Worm (Caenorhabditis elegans) whole organism, young adult: ENCODE results near the gene Y75B8A.37.

Source experiments
- C06A6.2 ChIP-seq: fragments of 200-800 bp; sonication (Bioruptor generic); conservative IDR thresholded peaks from 2 replicates; pipeline ENCODE4 v1.3.6; 2022; ENCODE audit warnings: missing genetic modification characterization, missing compliant biosample characterization
- C17E4.6 ChIP-seq: fragments of 200-800 bp; sonication (Bioruptor generic); IDR thresholded peaks from 2 replicates; pipeline ENCODE4 v1.3.6; 2022; ENCODE audit warnings: missing genetic modification reagents, missing genetic modification characterization, missing compliant biosample characterization
- D2030.7 ChIP-seq: fragments of 200-800 bp; sonication (Bioruptor generic); IDR thresholded peaks from 2 replicates; pipeline ENCODE4 v1.3.6; 2022; ENCODE audit warnings: missing genetic modification reagents, missing genetic modification characterization, missing compliant biosample characterization
- F22D6.2 ChIP-seq: sonication (generic microtip); optimal IDR thresholded peaks from 2 replicates; lab custom pipeline; 2016; ENCODE audit warnings: mild to moderate bottlenecking, missing genetic modification characterization, missing compliant biosample characterization
- F23B12.7 ChIP-seq: sonication (generic microtip); optimal IDR thresholded peaks from 2 replicates; lab custom pipeline; 2017; ENCODE audit warnings: missing genetic modification characterization, mild to moderate bottlenecking, missing compliant biosample characterization, antibody characterized with exemption, moderate library complexity; ENCODE audit not compliant: insufficient read depth
- F39B2.1 ChIP-seq: fragments of 200-800 bp; sonication (Bioruptor generic); IDR thresholded peaks from 2 replicates; pipeline ENCODE4 v1.3.6; 2022; ENCODE audit warnings: missing genetic modification reagents, missing genetic modification characterization, missing compliant biosample characterization
- F52B5.7 ChIP-seq: sonication (generic microtip); optimal IDR thresholded peaks from 2 replicates; lab custom pipeline; 2016; ENCODE audit warnings: mild to moderate bottlenecking, missing genetic modification characterization, missing compliant biosample characterization
- F55B11.4 ChIP-seq: sonication (generic microtip); optimal IDR thresholded peaks from 2 replicates; lab custom pipeline; 2016; ENCODE audit warnings: missing compliant biosample characterization, missing genetic modification characterization, borderline replicate concordance; ENCODE audit not compliant: insufficient read depth
- F57A8.1 ChIP-seq: fragments of 200-800 bp; sonication (Bioruptor generic); optimal IDR thresholded peaks from 2 replicates; lab custom pipeline; 2018; ENCODE audit warnings: mild to moderate bottlenecking, missing genetic modification characterization, moderate library complexity, missing compliant biosample characterization
- F57C9.4 ChIP-seq: sonication (generic microtip); optimal IDR thresholded peaks from 2 replicates; lab custom pipeline; 2017; ENCODE audit warnings: mild to moderate bottlenecking, missing genetic modification characterization, missing compliant biosample characterization
- K12H6.12 ChIP-seq: fragments of 200-800 bp; sonication (Bioruptor generic); optimal IDR thresholded peaks from 2 replicates; lab custom pipeline; 2018; ENCODE audit warnings: mild to moderate bottlenecking, missing genetic modification characterization, missing compliant biosample characterization
- Y53F4B.3 ChIP-seq: fragments of 200-800 bp; sonication (Bioruptor generic); IDR thresholded peaks from 2 replicates; pipeline ENCODE4 v1.3.6; 2022; ENCODE audit warnings: missing genetic modification reagents, missing genetic modification characterization, missing compliant biosample characterization
- Y53G8AR.9 ChIP-seq: fragments of 200-800 bp; sonication (Bioruptor generic); conservative IDR thresholded peaks from 2 replicates; pipeline ENCODE4 v1.3.6; 2022; ENCODE audit warnings: missing genetic modification reagents, missing genetic modification characterization, missing compliant biosample characterization
- Y56A3A.18 ChIP-seq: fragments of 200-800 bp; sonication (Bioruptor generic); IDR thresholded peaks from 2 replicates; pipeline ENCODE4 v1.3.6; 2022; ENCODE audit warnings: missing genetic modification reagents, missing genetic modification characterization, missing compliant biosample characterization
- Y67H2A.10 ChIP-seq: fragments of 200-800 bp; sonication (Bioruptor generic); conservative IDR thresholded peaks from 2 replicates; pipeline ENCODE4 v1.3.6; 2022; ENCODE audit warnings: missing genetic modification reagents, missing genetic modification characterization, missing compliant biosample characterization
- Y95B8A.8 ChIP-seq: fragments of 200-800 bp; sonication (Bioruptor generic); IDR thresholded peaks from 2 replicates; pipeline ENCODE4 v1.3.6; 2022; ENCODE audit warnings: missing genetic modification reagents, missing genetic modification characterization, missing compliant biosample characterization
- ZK185.1 ChIP-seq: sonication (generic microtip); optimal IDR thresholded peaks from 2 replicates; lab custom pipeline; 2016; ENCODE audit warnings: mild to moderate bottlenecking, missing genetic modification characterization, missing compliant biosample characterization; ENCODE audit not compliant: poor library complexity, severe bottlenecking
- atf-7 ChIP-seq: sonication (generic microtip); optimal IDR thresholded peaks from 2 replicates; lab custom pipeline; 2017; ENCODE audit warnings: mild to moderate bottlenecking, missing genetic modification characterization, missing compliant biosample characterization
- athp-1 ChIP-seq: sonication (generic microtip); optimal IDR thresholded peaks from 2 replicates; lab custom pipeline; 2017; ENCODE audit warnings: mild to moderate bottlenecking, missing genetic modification characterization, missing compliant biosample characterization
- attf-3 ChIP-seq: fragments of 200-800 bp; sonication (Bioruptor generic); conservative IDR thresholded peaks from 2 replicates; pipeline ENCODE4 v1.3.6; 2022; ENCODE audit warnings: missing genetic modification reagents, missing genetic modification characterization, missing compliant biosample characterization
- chd-7 ChIP-seq: sonication (generic microtip); optimal IDR thresholded peaks from 2 replicates; lab custom pipeline; 2016; ENCODE audit warnings: mild to moderate bottlenecking, missing genetic modification characterization, moderate library complexity, missing compliant biosample characterization
- die-1 ChIP-seq: sonication (generic microtip); optimal IDR thresholded peaks from 2 replicates; lab custom pipeline; 2016; ENCODE audit warnings: missing genotype, mild to moderate bottlenecking, missing genetic modification characterization, missing compliant biosample characterization
- efl-1 ChIP-seq: fragments of 150-350 bp; optimal IDR thresholded peaks from 2 replicates; lab custom pipeline; 2014; ENCODE audit warnings: missing biosample characterization, missing genetic modification reagents, missing genetic modification characterization
- egl-18 ChIP-seq: fragments of 200-800 bp; sonication (Bioruptor generic); IDR thresholded peaks from 2 replicates; pipeline ENCODE4 v1.3.6; 2022; ENCODE audit warnings: missing genetic modification reagents, missing genetic modification characterization, missing compliant biosample characterization
- egl-44 ChIP-seq: fragments of 200-800 bp; sonication (Bioruptor generic); IDR thresholded peaks from 2 replicates; pipeline ENCODE4 v1.3.6; 2022; ENCODE audit warnings: missing genetic modification reagents, missing genetic modification characterization, missing compliant biosample characterization
- ekl-4 ChIP-seq: fragments of 200-800 bp; sonication (Bioruptor generic); IDR thresholded peaks from 2 replicates; pipeline ENCODE4 v1.3.6; 2022; ENCODE audit warnings: missing genetic modification reagents, missing genetic modification characterization, missing compliant biosample characterization
- ets-4 ChIP-seq: fragments of 200-800 bp; sonication (Bioruptor generic); optimal IDR thresholded peaks from 2 replicates; lab custom pipeline; 2018; ENCODE audit warnings: mild to moderate bottlenecking, missing genetic modification characterization, missing compliant biosample characterization
- fkh-3 ChIP-seq: sonication (generic microtip); optimal IDR thresholded peaks from 2 replicates; lab custom pipeline; 2016; ENCODE audit warnings: mild to moderate bottlenecking, missing genetic modification characterization, missing compliant biosample characterization
- gei-17 ChIP-seq: fragments of 200-800 bp; sonication (Bioruptor generic); optimal IDR thresholded peaks from 2 replicates; lab custom pipeline; 2018; ENCODE audit warnings: mild to moderate bottlenecking, missing genetic modification characterization, missing compliant biosample characterization
- hlh-12 ChIP-seq: sonication (generic microtip); optimal IDR thresholded peaks from 2 replicates; lab custom pipeline; 2016; ENCODE audit warnings: missing genetic modification characterization, missing compliant biosample characterization
- hlh-26 ChIP-seq: fragments of 200-800 bp; sonication (Bioruptor generic); conservative IDR thresholded peaks from 2 replicates; pipeline ENCODE4 v1.3.6; 2022; ENCODE audit warnings: missing genetic modification reagents, missing genetic modification characterization, missing compliant biosample characterization
- hmg-1.2 ChIP-seq: fragments of 200-800 bp; sonication (Bioruptor generic); IDR thresholded peaks from 2 replicates; pipeline ENCODE4 v1.3.6; 2022; ENCODE audit warnings: missing genetic modification reagents, missing genetic modification characterization, missing compliant biosample characterization
- hmg-20 ChIP-seq: fragments of 200-800 bp; sonication (Bioruptor generic); IDR thresholded peaks from 2 replicates; pipeline ENCODE4 v1.3.6; 2022; ENCODE audit warnings: missing genetic modification reagents, missing genetic modification characterization, missing compliant biosample characterization
- hrde-1 ChIP-seq: sonication (generic microtip); optimal IDR thresholded peaks from 2 replicates; lab custom pipeline; 2016; ENCODE audit warnings: missing genetic modification characterization, mild to moderate bottlenecking, missing compliant biosample characterization, moderate library complexity, missing genotype, missing genetic modification reagents, borderline replicate concordance
- lag-1 ChIP-seq: fragments of 200-800 bp; sonication (Bioruptor generic); IDR thresholded peaks from 2 replicates; pipeline ENCODE4 v1.3.6; 2022; ENCODE audit warnings: missing genetic modification reagents, missing genetic modification characterization, missing compliant biosample characterization
- let-607 ChIP-seq, 2 experiments: fragments of 200-800 bp in 1 of 2; sonication (Bioruptor generic) in 1 of 2; sonication (generic microtip) in 1 of 2; optimal IDR thresholded peaks; 2 replicates each; lab custom pipeline; 2016 to 2018; ENCODE audit warnings: mild to moderate bottlenecking in 2 of 2, missing compliant biosample characterization in 2 of 2, missing genetic modification characterization in 2 of 2, moderate library complexity in 2 of 2, missing genotype in 1 of 2
- lin-26 ChIP-seq: fragments of 200-800 bp; sonication (Bioruptor generic); IDR thresholded peaks from 2 replicates; pipeline ENCODE4 v1.3.6; 2022; ENCODE audit warnings: missing genetic modification reagents, missing genetic modification characterization, missing compliant biosample characterization
- lin-40 ChIP-seq: sonication (generic microtip); optimal IDR thresholded peaks from 2 replicates; lab custom pipeline; 2016; ENCODE audit warnings: missing genetic modification characterization, mild to moderate bottlenecking, missing compliant biosample characterization, missing genotype, missing genetic modification reagents
- lsl-1 ChIP-seq: fragments of 200-800 bp; sonication (Bioruptor generic); optimal IDR thresholded peaks from 2 replicates; lab custom pipeline; 2018; ENCODE audit warnings: mild to moderate bottlenecking, missing genetic modification characterization, moderate library complexity, missing compliant biosample characterization
- madf-10 ChIP-seq: sonication (generic microtip); optimal IDR thresholded peaks from 2 replicates; lab custom pipeline; 2016; ENCODE audit warnings: mild to moderate bottlenecking, missing genetic modification characterization, missing compliant biosample characterization
- mcd-1 ChIP-seq: fragments of 200-800 bp; sonication (Bioruptor generic); IDR thresholded peaks from 2 replicates; pipeline ENCODE4 v1.3.6; 2022; ENCODE audit warnings: missing genetic modification reagents, missing genetic modification characterization, missing compliant biosample characterization
- mxl-1 ChIP-seq: sonication (generic microtip); optimal IDR thresholded peaks from 2 replicates; lab custom pipeline; 2016; ENCODE audit warnings: missing genetic modification characterization, missing compliant biosample characterization
- nfya-1 ChIP-seq: sonication (generic microtip); optimal IDR thresholded peaks from 2 replicates; lab custom pipeline; 2017; ENCODE audit warnings: antibody characterized with exemption, missing compliant biosample characterization, missing genetic modification characterization, borderline replicate concordance; ENCODE audit not compliant: insufficient read depth
- rcor-1 ChIP-seq: fragments of 200-800 bp; sonication (Bioruptor generic); IDR thresholded peaks from 2 replicates; pipeline ENCODE4 v1.3.6; 2022; ENCODE audit warnings: missing genetic modification reagents, missing genetic modification characterization, missing compliant biosample characterization
- sdz-38 ChIP-seq: sonication (generic microtip); optimal IDR thresholded peaks from 2 replicates; lab custom pipeline; 2016; ENCODE audit warnings: missing genotype, missing genetic modification characterization, missing compliant biosample characterization
- snpc-1.1 ChIP-seq: sonication (generic microtip); optimal IDR thresholded peaks from 2 replicates; lab custom pipeline; 2017; ENCODE audit warnings: missing genetic modification characterization, mild to moderate bottlenecking, missing compliant biosample characterization, antibody characterized with exemption, moderate library complexity, missing genotype, missing genetic modification reagents; ENCODE audit not compliant: insufficient read depth
- ztf-18 ChIP-seq: sonication (generic microtip); optimal IDR thresholded peaks from 2 replicates; lab custom pipeline; 2016; ENCODE audit warnings: missing genotype, mild to moderate bottlenecking, missing genetic modification characterization, missing compliant biosample characterization
- ztf-22 ChIP-seq: fragments of 200-800 bp; sonication (Bioruptor generic); optimal IDR thresholded peaks from 2 replicates; lab custom pipeline; 2018; ENCODE audit warnings: mild to moderate bottlenecking, missing genetic modification characterization, moderate library complexity, missing compliant biosample characterization

Gene Y75B8A.37

ce11 chrIII:12351301-12351700 is 36.0 kb downstream of the Y75B8A.37 start, which contains the start of the genes pph-4.1 and Y75B8A.31:
Gene pph-4.1, minus strand, starts transcription at chrIII:12351336.
Gene Y75B8A.31, plus strand, starts transcription at chrIII:12351642.
- TF ChIP-seq gei-17 (GFP tag; lab: Kevin White, UChicago), result no peak
- no peak for TF ChIP-seq egl-44 (GFP tag; lab: Robert Waterston, UW)
- no peak for TF ChIP-seq egl-18 (GFP tag; lab: Robert Waterston, UW)
- peak; percentile 68 for TF ChIP-seq lsl-1 (GFP tag; lab: Kevin White, UChicago)
- TF ChIP-seq hrde-1, result no peak
- TF ChIP-seq nfya-1 (tag; lab: Kevin White, UChicago), result no peak
- no peak for TF ChIP-seq F52B5.7
- TF ChIP-seq madf-10 (tag; lab: Kevin White, UChicago), result peak; percentile 34
- TF ChIP-seq lin-40 (tag; lab: Kevin White, UChicago), result peak; percentile 79
- peak; percentile 48 for TF ChIP-seq snpc-1.1
- no peak for TF ChIP-seq C17E4.6 (GFP tag; lab: Robert Waterston, UW)
- TF ChIP-seq lin-26 (GFP tag; lab: Robert Waterston, UW), result no peak
- no peak for TF ChIP-seq sdz-38
- TF ChIP-seq C06A6.2 (GFP tag; lab: Robert Waterston, UW), result no peak
- no peak for TF ChIP-seq hlh-12
- TF ChIP-seq Y95B8A.8 (GFP tag; lab: Robert Waterston, UW), result peak; percentile 70; the same call in 1 of the 2 replicates
- TF ChIP-seq D2030.7 (GFP tag; lab: Robert Waterston, UW), result peak; percentile 66
- TF ChIP-seq F57A8.1, result no peak
- TF ChIP-seq hlh-26, result no peak
- TF ChIP-seq hmg-1.2 (GFP tag; lab: Robert Waterston, UW), result peak; percentile 43; the same call in 1 of the 2 replicates
- TF ChIP-seq Y53G8AR.9 (GFP tag; lab: Robert Waterston, UW), result peak; percentile 82
- TF ChIP-seq F55B11.4, result no peak
- TF ChIP-seq atf-7 (tag; lab: Kevin White, UChicago), result no peak
- no peak for TF ChIP-seq Y53F4B.3 (GFP tag; lab: Robert Waterston, UW)
- 0 out of 2 replicates have a peak, but pooled peaks have one; percentile 15 for TF ChIP-seq hmg-20 (GFP tag; lab: Robert Waterston, UW)
- no peak for TF ChIP-seq F57C9.4 (tag; lab: Kevin White, UChicago)
- TF ChIP-seq ztf-22 (GFP tag; lab: Kevin White, UChicago), result no peak
- no peak for TF ChIP-seq mxl-1 (tag; lab: Kevin White, UChicago)
- no peak for TF ChIP-seq ZK185.1 (tag; lab: Kevin White, UChicago)
- TF ChIP-seq Y67H2A.10, result peak; percentile 59; the same call in 1 of the 2 replicates
- no peak for TF ChIP-seq die-1
- peak; percentile 51; the same call in 1 of the 2 replicates for TF ChIP-seq attf-3 (GFP tag; lab: Robert Waterston, UW)
- peak; percentile 58 for TF ChIP-seq F22D6.2
- peak; percentile 73 for TF ChIP-seq F23B12.7 (tag; lab: Kevin White, UChicago)
- no peak for TF ChIP-seq fkh-3
- TF ChIP-seq K12H6.12, result peak; percentile 29
- TF ChIP-seq efl-1 (GFP tag; lab: Kevin White, UChicago), result peak; percentile 42
- 0 out of 2 replicates have a peak, but pooled peaks have one; percentile 71 for TF ChIP-seq ekl-4
- peak; percentile 26 for TF ChIP-seq ztf-18 (tag; lab: Kevin White, UChicago)
- TF ChIP-seq lag-1, result no peak
- TF ChIP-seq mcd-1 (GFP tag; lab: Robert Waterston, UW), result peak; percentile 98
- TF ChIP-seq chd-7 (tag; lab: Kevin White, UChicago), result no peak
- peak; percentile 19 for TF ChIP-seq athp-1 (tag; lab: Kevin White, UChicago)
- TF ChIP-seq Y56A3A.18 (GFP tag; lab: Robert Waterston, UW), result no peak
- peak in 1 of 2 experiments; percentile 65 for TF ChIP-seq let-607 (tag; optimal IDR thresholded peaks at IDR 0.05; lab: Kevin White, UChicago)
- no peak for TF ChIP-seq F39B2.1 (GFP tag; lab: Robert Waterston, UW)
- TF ChIP-seq ets-4 (GFP tag; lab: Kevin White, UChicago), result no peak
- TF ChIP-seq rcor-1 (GFP tag; lab: Robert Waterston, UW), result peak; percentile 76
